Worm (Caenorhabditis elegans) whole organism, early embryonic: ENCODE measurements around the gene fbxb-54.

Experiments used
- B0310.2 ChIP-seq: sonication (generic microtip); optimal IDR thresholded peaks from 2 replicates; lab custom pipeline; 2016; ENCODE audit warnings: mild to moderate bottlenecking, missing genetic modification characterization, missing compliant biosample characterization
- aly-1 ChIP-seq: sonication (generic microtip); optimal IDR thresholded peaks from 2 replicates; lab custom pipeline; 2016; ENCODE audit warnings: missing genetic modification characterization, missing compliant biosample characterization
- ama-1 ChIP-seq: fragments of 150-350 bp; optimal IDR thresholded peaks from 2 replicates; lab custom pipeline; 2014
- ceh-36 ChIP-seq: sonication (generic microtip); optimal IDR thresholded peaks from 2 replicates; lab custom pipeline; 2016; ENCODE audit warnings: missing genetic modification characterization, inconsistent platforms, missing compliant biosample characterization
- ets-7 ChIP-seq: sonication (generic microtip); optimal IDR thresholded peaks from 2 replicates; lab custom pipeline; 2016; ENCODE audit warnings: missing genotype, missing genetic modification characterization, missing compliant biosample characterization
- flt-1 ChIP-seq: fragments of 200-800 bp; sonication (Bioruptor generic); IDR thresholded peaks from 2 replicates; pipeline ENCODE4 v1.3.6; 2022; ENCODE audit warnings: missing genetic modification characterization, missing compliant biosample characterization
- hmbx-1 ChIP-seq: sonication (generic microtip); optimal IDR thresholded peaks from 2 replicates; lab custom pipeline; 2016; ENCODE audit warnings: mild to moderate bottlenecking, missing genetic modification characterization, missing compliant biosample characterization
- hnd-1 ChIP-seq: sonication (generic microtip); optimal IDR thresholded peaks from 2 replicates; lab custom pipeline; 2016; ENCODE audit warnings: missing genetic modification characterization, missing compliant biosample characterization
- scrt-1 ChIP-seq: fragments of 200-800 bp; sonication (Bioruptor generic); IDR thresholded peaks from 2 replicates; pipeline ENCODE4 v1.3.6; 2022; ENCODE audit warnings: missing genetic modification characterization, missing compliant biosample characterization
- tbx-37 ChIP-seq: fragments of 200-800 bp; sonication (Bioruptor generic); conservative IDR thresholded peaks from 2 replicates; pipeline ENCODE4 v1.3.6; 2022; ENCODE audit warnings: missing genetic modification reagents, missing genetic modification characterization, missing compliant biosample characterization

- TF ChIP-seq ama-1 (lab: Kevin White, UChicago): no peak
- TF ChIP-seq hmbx-1 (tag; lab: Kevin White, UChicago): no peak
- TF ChIP-seq flt-1 (GFP tag; lab: Robert Waterston, UW): no peak
- TF ChIP-seq ets-7 (tag; lab: Kevin White, UChicago): no peak
- no peak for TF ChIP-seq B0310.2 (tag; lab: Kevin White, UChicago)
- TF ChIP-seq aly-1 (tag; lab: Kevin White, UChicago): no peak
- no peak for TF ChIP-seq hnd-1 (tag; lab: Kevin White, UChicago)
- no peak for TF ChIP-seq scrt-1 (GFP tag; lab: Robert Waterston, UW)
- no peak for TF ChIP-seq tbx-37 (GFP tag; lab: Robert Waterston, UW)
- no peak for TF ChIP-seq ceh-36 (tag; lab: Kevin White, UChicago)
Measured at ce11 chrII:1550501-1550900, 5.6 kb downstream of the fbxb-54 start, which contains the start of the genes fbxb-52 and fbxb-51.
